Fruit fly (Drosophila melanogaster): ENCODE results near the gene scrib.

scrib gene

DNA sequence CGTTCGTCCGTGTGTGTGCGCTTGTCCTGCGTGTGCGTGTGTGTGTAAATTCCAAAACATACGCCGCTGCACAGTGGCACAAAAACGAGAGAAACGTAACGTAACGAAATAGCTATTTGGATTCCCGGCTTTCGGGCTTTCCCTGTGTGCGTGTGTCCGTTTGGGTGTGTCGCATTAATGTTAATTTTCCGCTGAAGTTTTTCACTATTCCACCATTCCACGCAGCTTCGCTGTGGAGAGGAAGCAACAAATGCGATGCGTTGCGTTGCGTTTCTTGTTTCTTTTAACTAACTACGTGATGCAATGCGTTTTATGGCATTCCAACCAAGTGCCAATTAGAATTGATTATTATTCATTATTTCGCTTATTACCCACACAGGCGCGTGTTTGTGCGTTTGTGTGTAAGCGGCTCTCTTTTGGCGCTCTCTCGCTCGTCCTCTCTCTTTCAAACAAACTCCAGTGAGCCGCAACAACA, 634 bp downstream of the scrib start:
- TF ChIP-seq CG8478 (optimal IDR thresholded peaks at IDR 0.05) (no peak), CTCF (optimal IDR thresholded peaks at IDR 0.05) (no peak)

- no peak for TF ChIP-seq CTCF (optimal IDR thresholded peaks at IDR 0.05)
- no peak for TF ChIP-seq CG8478 (optimal IDR thresholded peaks at IDR 0.05)
Measured at dm6 chr3R:26539140-26539539, 3.0 kb downstream of the scrib start.

dm6 chr3R:26540385-26540815, 4.2 kb downstream of the scrib start:
- TF ChIP-seq CG8478 (optimal IDR thresholded peaks at IDR 0.05): no peak
- no peak for TF ChIP-seq CTCF (optimal IDR thresholded peaks at IDR 0.05)

DNA sequence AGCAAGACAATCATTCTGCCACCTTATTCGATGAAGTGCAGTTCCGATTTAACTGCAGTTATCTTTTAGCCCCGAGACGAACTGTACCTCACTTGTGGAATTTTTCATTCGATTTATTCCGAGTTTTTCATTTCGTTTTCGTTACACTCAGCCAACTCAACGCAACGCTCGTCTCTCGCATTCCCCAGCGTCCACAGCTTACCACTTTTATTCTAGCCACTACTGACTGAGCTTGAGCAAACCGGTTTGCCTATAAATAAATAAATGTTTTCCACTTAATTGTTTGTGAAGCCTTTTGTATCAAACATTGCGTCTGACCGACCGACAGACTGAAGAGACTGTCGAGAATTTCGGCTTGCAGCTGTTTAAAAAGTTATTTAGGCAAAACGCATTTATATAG, 5.1 kb downstream of the scrib start:
- TF ChIP-seq CTCF (optimal IDR thresholded peaks at IDR 0.05) (no peak), CG8478 (optimal IDR thresholded peaks at IDR 0.05) (no peak)

DNA sequence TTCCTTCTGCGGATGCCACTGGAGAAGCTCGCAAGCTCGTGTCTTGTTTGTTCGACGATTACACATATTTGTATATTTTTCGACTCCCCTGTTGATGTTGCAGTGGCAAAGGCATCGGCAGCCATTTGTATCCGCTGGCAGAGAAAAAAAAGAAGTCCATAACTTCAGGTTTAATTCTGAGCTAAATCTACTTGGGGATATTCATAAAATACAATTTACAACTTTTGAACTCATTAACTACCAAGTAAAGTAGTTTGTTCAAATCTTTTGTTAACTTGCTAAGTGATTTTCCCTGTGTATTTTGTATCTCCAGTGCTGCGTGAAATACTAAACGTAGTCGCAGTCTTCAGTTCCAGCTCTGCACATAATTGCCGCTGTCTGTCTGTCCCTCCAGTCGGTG, 6.0 kb downstream of the scrib start:
- TF ChIP-seq CG8478 (optimal IDR thresholded peaks at IDR 0.05) (no peak), CTCF (optimal IDR thresholded peaks at IDR 0.05) (no peak)

dm6 chr3R:26542721-26543440, 6.7 kb downstream of the scrib start:
- TF ChIP-seq CTCF (optimal IDR thresholded peaks at IDR 0.05) (no peak), CG8478 (optimal IDR thresholded peaks at IDR 0.05) (no peak)

dm6 chr3R:26543441-26543826, 7.3 kb downstream of the scrib start:
- TF ChIP-seq CTCF (optimal IDR thresholded peaks at IDR 0.05) (no peak), CG8478 (optimal IDR thresholded peaks at IDR 0.05) (no peak)

DNA sequence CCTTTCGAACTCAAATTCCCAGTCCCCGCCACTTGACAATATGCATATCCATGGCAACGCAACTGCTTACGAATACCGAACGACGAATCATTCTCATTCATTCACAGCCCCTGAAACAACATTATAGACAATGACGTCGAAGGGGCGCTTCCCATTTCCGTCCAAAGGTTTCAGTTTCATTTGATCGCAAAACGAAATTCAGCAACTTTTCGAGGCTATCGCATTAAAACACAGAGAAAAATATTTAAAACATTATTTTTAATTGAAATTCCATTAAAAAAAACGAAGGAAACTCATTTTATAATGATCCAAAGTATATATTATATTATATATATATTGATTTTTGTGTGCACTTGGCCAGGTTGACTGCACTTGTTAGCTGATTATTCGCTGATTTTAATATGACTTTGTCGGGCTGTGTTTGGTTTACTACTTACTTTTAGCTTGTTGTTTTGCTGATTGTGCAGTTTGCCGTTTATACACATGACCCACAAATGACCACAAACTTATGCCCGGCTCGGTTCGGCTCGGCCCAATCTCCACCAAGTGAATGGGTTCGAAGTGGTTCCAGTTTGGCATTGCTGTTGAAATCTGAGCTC, 10.3 kb downstream of the scrib start:
- TF ChIP-seq CTCF (optimal IDR thresholded peaks at IDR 0.05): no peak
- no peak for TF ChIP-seq CG8478 (optimal IDR thresholded peaks at IDR 0.05)

DNA sequence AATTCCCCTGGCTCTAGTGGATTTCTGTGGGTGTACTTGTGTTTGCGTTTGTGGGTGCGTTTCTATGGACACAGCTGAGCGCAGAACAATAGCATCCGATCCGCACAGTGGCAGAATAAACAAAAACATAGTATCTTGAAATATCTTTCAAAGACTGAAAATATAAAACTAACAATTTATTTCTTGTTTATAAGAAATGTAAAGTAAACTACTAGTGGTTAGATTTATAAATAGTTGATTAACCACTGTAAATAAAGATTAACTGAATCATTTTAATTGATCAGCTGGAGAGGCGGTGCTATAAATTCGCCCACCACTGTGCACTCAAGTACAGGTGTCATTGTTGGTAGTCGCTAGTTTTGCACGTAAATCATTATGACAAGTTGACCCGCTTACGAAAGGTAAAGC, 11.5 kb downstream of the scrib start:
- TF ChIP-seq CG8478 (optimal IDR thresholded peaks at IDR 0.05) (no peak), CTCF (optimal IDR thresholded peaks at IDR 0.05) (no peak)

- TF ChIP-seq CTCF (optimal IDR thresholded peaks at IDR 0.05) (no peak), CG8478 (optimal IDR thresholded peaks at IDR 0.05) (no peak)
Measured at dm6 chr3R:26548964-26549363, 12.8 kb downstream of the scrib start.

DNA sequence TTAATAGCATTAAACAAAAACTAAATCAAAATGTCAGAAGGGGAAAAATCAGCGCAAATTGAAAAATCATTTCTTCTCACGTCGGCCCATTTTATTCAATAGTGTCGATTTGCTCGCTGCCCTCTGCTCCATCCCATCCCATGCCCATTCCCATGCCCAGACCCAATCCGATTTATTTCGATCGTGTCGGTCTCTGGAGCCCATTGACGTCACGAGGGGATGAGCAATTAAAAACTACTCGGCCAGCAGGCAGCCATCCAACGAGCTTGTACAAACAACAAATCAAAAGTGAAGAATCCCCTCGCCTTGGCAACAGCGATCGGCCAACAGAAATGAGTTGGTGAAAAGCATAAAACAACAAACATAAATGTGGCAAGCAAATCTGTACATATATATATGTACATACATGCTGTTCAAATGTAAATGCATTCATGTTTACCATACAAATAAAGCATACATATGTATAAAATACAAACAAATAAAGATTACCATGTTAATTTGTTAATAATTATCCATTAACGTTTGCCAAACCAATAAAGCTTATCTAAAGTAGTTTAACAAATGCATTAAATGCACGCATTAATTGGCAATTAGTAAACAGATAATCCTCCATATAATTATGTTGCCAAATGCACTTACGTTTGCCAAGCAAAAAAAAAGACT, 13.5 kb downstream of the scrib start:
- TF ChIP-seq CTCF (optimal IDR thresholded peaks at IDR 0.05): no peak
- no peak for TF ChIP-seq CG8478 (optimal IDR thresholded peaks at IDR 0.05)

dm6 chr3R:26552217-26552616, 16.1 kb downstream of the scrib start:
- TF ChIP-seq CTCF (optimal IDR thresholded peaks at IDR 0.05): no peak
- no peak for TF ChIP-seq CG8478 (optimal IDR thresholded peaks at IDR 0.05)

dm6 chr3R:26553344-26553743, 17.2 kb downstream of the scrib start:
- TF ChIP-seq CTCF (optimal IDR thresholded peaks at IDR 0.05) (no peak), CG8478 (optimal IDR thresholded peaks at IDR 0.05) (no peak)

- TF ChIP-seq CG8478 (optimal IDR thresholded peaks at IDR 0.05) (no peak), CTCF (optimal IDR thresholded peaks at IDR 0.05) (no peak)
Measured at dm6 chr3R:26555642-26556278, 19.6 kb downstream of the scrib start.

DNA sequence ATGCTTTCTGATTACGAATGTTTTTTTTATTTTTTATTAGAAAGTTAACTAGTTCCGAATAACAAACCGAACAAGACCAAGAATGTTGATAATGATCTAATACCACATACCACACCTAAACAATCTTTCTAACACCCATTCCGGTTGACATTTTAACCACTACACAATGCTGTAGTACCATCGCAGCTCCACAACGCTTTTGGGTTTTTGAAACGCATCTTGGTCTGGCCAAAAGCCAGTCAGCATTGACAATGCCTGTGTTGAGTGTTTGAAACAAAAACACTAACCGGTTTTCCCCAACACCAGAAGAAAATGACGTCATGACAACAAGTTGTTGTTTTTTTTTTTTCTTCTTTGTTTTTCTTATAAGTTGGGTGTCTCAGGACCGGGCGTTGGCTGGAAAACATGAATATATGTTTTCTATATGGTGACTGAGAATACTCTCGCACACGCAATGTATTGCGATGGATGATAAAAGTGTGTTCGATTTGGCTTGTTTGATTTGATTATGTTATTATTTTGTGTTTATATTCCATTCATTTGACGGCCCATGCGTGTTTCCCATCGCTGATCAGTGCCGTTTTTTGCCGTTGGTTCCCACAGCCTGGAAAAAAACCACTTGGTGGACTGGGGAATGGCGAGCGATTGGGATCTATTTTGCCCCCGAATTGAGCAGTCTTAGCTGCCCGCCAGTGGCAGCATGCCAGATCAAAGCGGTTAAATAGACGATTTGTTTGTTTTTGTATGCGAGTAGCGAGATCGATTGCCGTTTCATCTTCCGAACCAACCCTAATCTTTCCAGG, 20.6 kb downstream of the scrib start:
- no peak for TF ChIP-seq CG8478 (optimal IDR thresholded peaks at IDR 0.05)
- TF ChIP-seq CTCF (optimal IDR thresholded peaks at IDR 0.05): no peak
